Fruit fly (Drosophila melanogaster) whole organism, embryonic: Measurements from ENCODE around the gene term.
A peak's percentile ranks its signal among the peaks of the same experiment; 100 is the strongest.

Experiments
- ATbp ChIP-seq: fragments of 200-800 bp; sonication (Bioruptor generic); optimal IDR thresholded peaks from 2 replicates; lab custom pipeline; 2017; ENCODE audit warnings: missing biosample characterization, mild to moderate bottlenecking, missing genetic modification characterization, missing genetic modification reagents
- CG10147 ChIP-seq: fragments of 200-800 bp; sonication (Bioruptor generic); optimal IDR thresholded peaks from 2 replicates; lab custom pipeline; 2019; ENCODE audit warnings: missing biosample characterization, mild to moderate bottlenecking, missing genetic modification characterization, moderate library complexity
- CG11247 ChIP-seq: fragments of 200-800 bp; sonication (Bioruptor generic); IDR thresholded peaks from 2 replicates; pipeline ENCODE4 v1.3.6; 2022; ENCODE audit warnings: missing biosample characterization, missing genetic modification characterization
- CG13296 ChIP-seq: fragments of 200-800 bp; sonication (Bioruptor generic); optimal IDR thresholded peaks from 3 replicates; lab custom pipeline; 2018; ENCODE audit warnings: missing biosample characterization, mild to moderate bottlenecking, missing genetic modification characterization
- CG14860 ChIP-seq: fragments of 200-800 bp; sonication (Bioruptor generic); IDR thresholded peaks from 3 replicates; pipeline ENCODE4 v1.3.6; 2022; ENCODE audit warnings: missing biosample characterization, missing genetic modification characterization; ENCODE audit not compliant: partially characterized antibody
- CG1602 ChIP-seq: fragments of 200-800 bp; sonication (Bioruptor generic); optimal IDR thresholded peaks from 3 replicates; lab custom pipeline; 2016; ENCODE audit warnings: missing biosample characterization, missing genetic modification characterization
- CG1603 ChIP-seq: fragments of 200-800 bp; sonication (Bioruptor generic); optimal IDR thresholded peaks from 2 replicates; lab custom pipeline; 2019; ENCODE audit warnings: missing biosample characterization, mild to moderate bottlenecking, missing genetic modification characterization, moderate library complexity
- CG17385 ChIP-seq: fragments of 200-800 bp; sonication (Bioruptor generic); optimal IDR thresholded peaks from 3 replicates; lab custom pipeline; 2018; ENCODE audit warnings: missing biosample characterization, mild to moderate bottlenecking, missing genetic modification characterization
- CG2116 ChIP-seq: fragments of 200-800 bp; sonication (Bioruptor generic); optimal IDR thresholded peaks from 3 replicates; lab custom pipeline; 2018; ENCODE audit warnings: missing biosample characterization, mild to moderate bottlenecking, missing genetic modification characterization
- CG2202 ChIP-seq: fragments of 200-800 bp; sonication (Bioruptor generic); optimal IDR thresholded peaks from 2 replicates; lab custom pipeline; 2018; ENCODE audit warnings: missing biosample characterization, mild to moderate bottlenecking, missing genetic modification characterization
- CG31388 ChIP-seq: fragments of 200-800 bp; sonication (Bioruptor generic); optimal IDR thresholded peaks from 2 replicates; lab custom pipeline; 2016; ENCODE audit warnings: missing biosample characterization, missing genetic modification characterization
- CG3163 ChIP-seq: fragments of 200-800 bp; sonication (Bioruptor generic); optimal IDR thresholded peaks from 3 replicates; lab custom pipeline; 2016; ENCODE audit warnings: missing biosample characterization, missing genetic modification characterization
- CG32767 ChIP-seq: fragments of 200-800 bp; sonication (Bioruptor generic); IDR thresholded peaks from 2 replicates; pipeline ENCODE4 v1.3.6; 2022; ENCODE audit warnings: missing biosample characterization, missing genetic modification characterization
- CG34224 ChIP-seq: fragments of 200-800 bp; sonication (Bioruptor generic); IDR thresholded peaks from 3 replicates; pipeline ENCODE4 v1.3.6; 2022; ENCODE audit warnings: missing biosample characterization, missing genetic modification characterization; ENCODE audit not compliant: partially characterized antibody
- CG6254 ChIP-seq: fragments of 200-800 bp; sonication (Bioruptor generic); optimal IDR thresholded peaks from 3 replicates; lab custom pipeline; 2017; ENCODE audit warnings: mild to moderate bottlenecking, missing biosample characterization, missing genetic modification reagents, missing genetic modification characterization
- CHES-1-like ChIP-seq: fragments of 200-800 bp; sonication (Bioruptor generic); optimal IDR thresholded peaks from 2 replicates; lab custom pipeline; 2016; ENCODE audit warnings: missing biosample characterization, missing genetic modification characterization
- D19A ChIP-seq: fragments of 200-800 bp; optimal IDR thresholded peaks from 3 replicates; lab custom pipeline; 2019; ENCODE audit warnings: missing biosample characterization, mild to moderate bottlenecking, missing genetic modification characterization, moderate library complexity
- Dad ChIP-seq: fragments of 200-800 bp; sonication (Bioruptor generic); optimal IDR thresholded peaks from 3 replicates; lab custom pipeline; 2016; ENCODE audit warnings: missing biosample characterization, missing genetic modification characterization
- Dip2 ChIP-seq: fragments of 200-800 bp; sonication (Bioruptor generic); IDR thresholded peaks from 2 replicates; pipeline ENCODE4 v1.3.6; 2022; ENCODE audit warnings: missing biosample characterization, missing genetic modification characterization
- Dref ChIP-seq: fragments of 200-800 bp; sonication (Bioruptor generic); IDR thresholded peaks from 2 replicates; pipeline ENCODE4 v1.3.6; 2022; ENCODE audit warnings: missing biosample characterization, missing genetic modification characterization
- E2f1 ChIP-seq: fragments of 200-800 bp; sonication (Bioruptor generic); IDR thresholded peaks from 2 replicates; pipeline ENCODE4 v1.3.6; 2022; ENCODE audit warnings: missing biosample characterization, missing genetic modification characterization
- Eip74EF ChIP-seq, 2 experiments: fragments of 200-800 bp in 1 of 2; fragments of >200 bp in 1 of 2; sonication (Bioruptor generic) in 1 of 2; optimal IDR thresholded peaks; 2 replicates each; lab custom pipeline; 2017 to 2019; ENCODE audit warnings: missing biosample characterization in 2 of 2, missing genetic modification characterization in 2 of 2, mild to moderate bottlenecking in 1 of 2, moderate library complexity in 1 of 2
- Ets65A ChIP-seq: fragments of 200-800 bp; sonication (Bioruptor generic); peaks from one replicate; lab custom pipeline; 2016; ENCODE audit warnings: missing biosample characterization, missing genetic modification characterization
- Fer2 ChIP-seq: fragments of 200-800 bp; sonication (Bioruptor generic); optimal IDR thresholded peaks from 2 replicates; lab custom pipeline; 2018; ENCODE audit warnings: missing biosample characterization, mild to moderate bottlenecking, missing genetic modification characterization, moderate library complexity
- HLH54F ChIP-seq: fragments of 200-800 bp; sonication (Bioruptor generic); optimal IDR thresholded peaks from 3 replicates; lab custom pipeline; 2016; ENCODE audit warnings: missing biosample characterization, missing genetic modification characterization
- Hmr ChIP-seq: fragments of 200-800 bp; sonication (Bioruptor generic); optimal IDR thresholded peaks from 3 replicates; lab custom pipeline; 2017; ENCODE audit warnings: mild to moderate bottlenecking, missing biosample characterization, missing genetic modification reagents, missing genetic modification characterization
- Jarid2 ChIP-seq: fragments of 200-800 bp; sonication (Bioruptor generic); optimal IDR thresholded peaks from 3 replicates; lab custom pipeline; 2017; ENCODE audit warnings: mild to moderate bottlenecking, missing biosample characterization, missing genetic modification reagents, missing genetic modification characterization
- Ravus ChIP-seq: fragments of 200-800 bp; sonication (Bioruptor generic); IDR thresholded peaks from 2 replicates; pipeline ENCODE4 v1.3.6; 2022; ENCODE audit warnings: missing biosample characterization, missing genetic modification characterization
- chinmo ChIP-seq: fragments of 200-800 bp; sonication (Bioruptor generic); IDR thresholded peaks from 4 replicates; pipeline ENCODE4 v1.3.6; 2022; ENCODE audit warnings: missing biosample characterization, missing genetic modification characterization; ENCODE audit not compliant: partially characterized antibody
- crp ChIP-seq, 2 experiments: fragments of 200-800 bp; sonication (Bioruptor generic); optimal IDR thresholded peaks; 2 replicates in 1 of 2; 3 replicates in 1 of 2; lab custom pipeline; 2017; ENCODE audit warnings: missing biosample characterization in 2 of 2, missing genetic modification characterization in 2 of 2, mild to moderate bottlenecking in 1 of 2, moderate library complexity in 1 of 2
- fd64A ChIP-seq: fragments of 200-800 bp; sonication (Bioruptor generic); optimal IDR thresholded peaks from 3 replicates; lab custom pipeline; 2018; ENCODE audit warnings: missing biosample characterization, mild to moderate bottlenecking, missing genetic modification characterization
- ham ChIP-seq: fragments of 200-800 bp; sonication (Bioruptor generic); IDR thresholded peaks from 2 replicates; pipeline ENCODE4 v1.3.6; 2022; ENCODE audit warnings: missing biosample characterization, missing genetic modification characterization
- her ChIP-seq: fragments of 200-800 bp; sonication (Bioruptor generic); optimal IDR thresholded peaks from 2 replicates; lab custom pipeline; 2016; ENCODE audit warnings: missing biosample characterization, missing genetic modification characterization
- mam ChIP-seq: fragments of 200-800 bp; sonication (Bioruptor generic); optimal IDR thresholded peaks from 3 replicates; lab custom pipeline; 2016; ENCODE audit warnings: missing biosample characterization, missing genetic modification characterization
- mld ChIP-seq: fragments of 200-800 bp; sonication (Bioruptor generic); IDR thresholded peaks from 3 replicates; pipeline ENCODE4 v1.3.6; 2022; ENCODE audit warnings: missing biosample characterization, missing genetic modification characterization; ENCODE audit not compliant: partially characterized antibody
- nerfin-2 ChIP-seq: fragments of 200-800 bp; sonication (Bioruptor generic); IDR thresholded peaks from 2 replicates; pipeline ENCODE4 v1.3.6; 2022; ENCODE audit warnings: missing biosample characterization, missing genetic modification characterization; ENCODE audit not compliant: partially characterized antibody
- pan ChIP-seq, 4 experiments: fragments of >200 bp in 3 of 4; fragments of 200-800 bp in 1 of 4; sonication (Bioruptor generic) in 1 of 4; optimal IDR thresholded peaks in 3 of 4; IDR thresholded peaks in 1 of 4; 2 replicates each; pipeline versions ENCODE4 v1.3.6 to Lab custom; 2017 to 2022; ENCODE audit warnings: missing biosample characterization in 2 of 4, missing genetic modification characterization in 2 of 4, mixed read lengths in 1 of 4
- pfk ChIP-seq: fragments of 200-800 bp; sonication (Bioruptor generic); optimal IDR thresholded peaks from 2 replicates; lab custom pipeline; 2018; ENCODE audit warnings: missing biosample characterization, mild to moderate bottlenecking, missing genetic modification characterization, moderate library complexity
- prd ChIP-seq, 3 experiments: fragments of >200 bp in 2 of 3; fragments of 200-800 bp in 1 of 3; sonication (Bioruptor generic) in 1 of 3; optimal IDR thresholded peaks in 2 of 3; IDR thresholded peaks in 1 of 3; 2 replicates in 2 of 3; 3 replicates in 1 of 3; pipeline versions ENCODE4 v1.3.6 to Lab custom; 2017 to 2022; ENCODE audit warnings: missing biosample characterization in 1 of 3, missing genetic modification characterization in 1 of 3
- pum ChIP-seq: fragments of 200-800 bp; sonication (Bioruptor generic); optimal IDR thresholded peaks from 2 replicates; lab custom pipeline; 2016; ENCODE audit warnings: missing biosample characterization, missing genetic modification characterization
- salm ChIP-seq: fragments of 200-800 bp; sonication (Bioruptor generic); optimal IDR thresholded peaks from 2 replicates; lab custom pipeline; 2018; ENCODE audit warnings: missing biosample characterization, mild to moderate bottlenecking, missing genetic modification characterization
- sc ChIP-seq, 3 experiments: fragments of >200 bp in 2 of 3; fragments of 200-800 bp in 1 of 3; sonication (Bioruptor generic) in 1 of 3; optimal IDR thresholded peaks; 2 replicates in 2 of 3; 3 replicates in 1 of 3; lab custom pipeline; 2017; ENCODE audit warnings: mild to moderate bottlenecking in 1 of 3, missing biosample characterization in 1 of 3, missing genetic modification characterization in 1 of 3, missing genetic modification reagents in 1 of 3
- stc ChIP-seq: fragments of 200-800 bp; sonication (Bioruptor generic); IDR thresholded peaks from 2 replicates; pipeline ENCODE4 v1.3.6; 2022; ENCODE audit warnings: missing biosample characterization, missing genetic modification characterization
- stwl ChIP-seq: fragments of 200-800 bp; sonication (Bioruptor generic); optimal IDR thresholded peaks from 3 replicates; lab custom pipeline; 2018; ENCODE audit warnings: missing biosample characterization, mild to moderate bottlenecking, missing genetic modification characterization, moderate library complexity
- tio ChIP-seq: fragments of 200-800 bp; sonication (Bioruptor generic); optimal IDR thresholded peaks from 2 replicates; lab custom pipeline; 2017; ENCODE audit warnings: missing biosample characterization, missing genetic modification characterization, inconsistent platforms

The term gene

dm6 chr3L:18640584-18641527 is 47.3 kb upstream of the term start (continued):
- TF ChIP-seq Ets65A (GFP tag; lab: Kevin White, UChicago), result peak; percentile 98
- TF ChIP-seq ATbp (GFP tag; lab: Kevin White, UChicago), result peak; percentile 78
- TF ChIP-seq mam (GFP tag; lab: Kevin White, UChicago), result peak; percentile 98
- peak; percentile 45 for TF ChIP-seq D19A
- TF ChIP-seq CG2116, result peak; percentile 57
- TF ChIP-seq Dref (GFP tag; lab: Robert Waterston, UW), result no peak; the same call in 1 of the 2 replicates
- no peak for TF ChIP-seq prd (optimal IDR thresholded peaks at IDR 0.05; lab: Kevin White, UChicago)
- peak; percentile 98 for TF ChIP-seq prd (GFP tag; IDR thresholded peaks at IDR 0.05; lab: Robert Waterston, UW)
- TF ChIP-seq Dad (GFP tag; lab: Kevin White, UChicago), result peak; percentile 79
- peak; percentile 97 for TF ChIP-seq E2f1
- peak; percentile 53 for TF ChIP-seq fd64A (GFP tag; lab: Kevin White, UChicago)
- no peak for TF ChIP-seq pan (optimal IDR thresholded peaks at IDR 0.05; lab: Kevin White, UChicago)
- TF ChIP-seq pan (GFP tag; optimal IDR thresholded peaks at IDR 0.05 in 1 of 2, IDR thresholded peaks at IDR 0.05 in 1 of 2), result peak in 1 of 2 experiments; percentile 98
- peak; percentile 73 for TF ChIP-seq CG2202 (tag; lab: Kevin White, UChicago)
- TF ChIP-seq crp (GFP tag; optimal IDR thresholded peaks at IDR 0.05; lab: Kevin White, UChicago), result peak in 1 of 2 experiments; percentile 68
- TF ChIP-seq her (GFP tag; lab: Kevin White, UChicago), result peak; percentile 78
- TF ChIP-seq CG1602 (GFP tag; lab: Kevin White, UChicago), result peak; percentile 85
- TF ChIP-seq CG1603, result peak; percentile 88
- TF ChIP-seq Fer2 (tag; lab: Kevin White, UChicago), result peak; percentile 93
- no peak for TF ChIP-seq chinmo (GFP tag; lab: Robert Waterston, UW)
- peak; percentile 81 for TF ChIP-seq Jarid2 (GFP tag; lab: Kevin White, UChicago)
- peak; percentile 88 for TF ChIP-seq salm (tag; lab: Kevin White, UChicago)
- peak; percentile 94 for TF ChIP-seq Hmr (GFP tag; lab: Kevin White, UChicago)
- TF ChIP-seq mld (GFP tag; lab: Robert Waterston, UW), result no peak
- TF ChIP-seq pum, result peak; percentile 78
- TF ChIP-seq CG34224, result no peak; the same call in 2 of the 3 replicates
- no peak for TF ChIP-seq nerfin-2
- TF ChIP-seq CG31388 (GFP tag; lab: Kevin White, UChicago), result peak; percentile 78
- peak; percentile 94 for TF ChIP-seq CG10147 (GFP tag; lab: Kevin White, UChicago)
- TF ChIP-seq ham (GFP tag; lab: Robert Waterston, UW), result peak; percentile 89; the same call in 1 of the 2 replicates
- TF ChIP-seq CG17385 (GFP tag; lab: Kevin White, UChicago), result peak; percentile 84
- TF ChIP-seq CG11247, result peak; percentile 99
- TF ChIP-seq CG13296 (GFP tag; lab: Kevin White, UChicago), result peak; percentile 94
- TF ChIP-seq CHES-1-like, result peak; percentile 95
- peak in 1 of 2 experiments; percentile 93 for TF ChIP-seq Eip74EF (GFP tag; optimal IDR thresholded peaks at IDR 0.05; lab: Kevin White, UChicago)
- no peak for TF ChIP-seq CG14860 (GFP tag; lab: Robert Waterston, UW)
- peak; percentile 94 for TF ChIP-seq HLH54F (GFP tag; lab: Kevin White, UChicago)
- TF ChIP-seq tio (GFP tag; lab: Kevin White, UChicago), result peak; percentile 75
- peak; percentile 97 for TF ChIP-seq stc
- no peak for TF ChIP-seq stwl (tag; lab: Kevin White, UChicago)
- TF ChIP-seq CG3163 (GFP tag; lab: Kevin White, UChicago), result peak; percentile 84
- peak; percentile 63 for TF ChIP-seq CG6254 (GFP tag; lab: Kevin White, UChicago)
- TF ChIP-seq Dip2 (GFP tag; lab: Robert Waterston, UW), result peak; percentile 64; the same call in 1 of the 2 replicates
- no peak for TF ChIP-seq sc (optimal IDR thresholded peaks at IDR 0.05; lab: Kevin White, UChicago)
- peak; percentile 63 for TF ChIP-seq sc (GFP tag; optimal IDR thresholded peaks at IDR 0.05; lab: Kevin White, UChicago)
- peak; percentile 91 for TF ChIP-seq CG32767 (GFP tag; lab: Robert Waterston, UW)
- peak; percentile 94 for TF ChIP-seq Ravus
- TF ChIP-seq pfk, result no peak
